Fruit fly (Drosophila melanogaster) whole organism, pupa: Measurements from ENCODE around the gene CG5447.

Source experiments
- CG10348 ChIP-seq: fragments of 200-800 bp; sonication (Bioruptor generic); IDR thresholded peaks from 2 replicates; pipeline ENCODE4 v1.3.6; 2022; ENCODE audit warnings: missing biosample characterization, missing genetic modification characterization
- CG12605 ChIP-seq: fragments of 200-800 bp; sonication (Bioruptor generic); IDR thresholded peaks from 2 replicates; pipeline ENCODE4 v1.3.6; 2022; ENCODE audit warnings: missing biosample characterization, missing genetic modification characterization
- CG13204 ChIP-seq: fragments of 200-800 bp; sonication (Bioruptor generic); optimal IDR thresholded peaks from 2 replicates; lab custom pipeline; 2018; ENCODE audit warnings: missing biosample characterization, mild to moderate bottlenecking, missing genetic modification characterization, moderate library complexity
- CG14655 ChIP-seq: fragments of 200-800 bp; sonication (Bioruptor generic); optimal IDR thresholded peaks from 3 replicates; lab custom pipeline; 2017; ENCODE audit warnings: mild to moderate bottlenecking, missing biosample characterization, missing genetic modification reagents, missing genetic modification characterization
- CG15710 ChIP-seq: fragments of 200-800 bp; sonication (Bioruptor generic); optimal IDR thresholded peaks from 2 replicates; lab custom pipeline; 2018; ENCODE audit warnings: missing biosample characterization, mild to moderate bottlenecking, missing genetic modification characterization, moderate library complexity
- CG17806 ChIP-seq: fragments of 200-800 bp; sonication (Bioruptor generic); optimal IDR thresholded peaks from 2 replicates; lab custom pipeline; 2018; ENCODE audit warnings: missing biosample characterization, mild to moderate bottlenecking, missing genetic modification characterization, moderate library complexity
- CG32121 ChIP-seq: fragments of 200-800 bp; sonication (Bioruptor generic); IDR thresholded peaks from 2 replicates; pipeline ENCODE4 v1.3.6; 2022; ENCODE audit warnings: missing biosample characterization, missing genetic modification characterization
- CG34367 ChIP-seq: fragments of 200-800 bp; sonication (Bioruptor generic); optimal IDR thresholded peaks from 2 replicates; lab custom pipeline; 2018; ENCODE audit warnings: missing biosample characterization, mild to moderate bottlenecking, missing genetic modification characterization
- CG4496 ChIP-seq: fragments of 200-800 bp; sonication (Bioruptor generic); IDR thresholded peaks from 3 replicates; pipeline ENCODE4 v1.3.6; 2022; ENCODE audit warnings: missing biosample characterization, missing genetic modification characterization
- CG8159 ChIP-seq: fragments of 200-800 bp; sonication (Bioruptor generic); optimal IDR thresholded peaks from 3 replicates; lab custom pipeline; 2018; ENCODE audit warnings: missing biosample characterization, mild to moderate bottlenecking, missing genetic modification characterization, moderate library complexity
- CG8301 ChIP-seq: fragments of 200-800 bp; sonication (Bioruptor generic); optimal IDR thresholded peaks from 2 replicates; lab custom pipeline; 2018; ENCODE audit warnings: missing biosample characterization, mild to moderate bottlenecking, missing genetic modification characterization
- CG9948 ChIP-seq: fragments of 200-800 bp; sonication (Bioruptor generic); optimal IDR thresholded peaks from 2 replicates; lab custom pipeline; 2018; ENCODE audit warnings: missing biosample characterization, mild to moderate bottlenecking, missing genetic modification characterization, moderate library complexity
- D1 ChIP-seq: fragments of 200-800 bp; sonication (Bioruptor generic); optimal IDR thresholded peaks from 2 replicates; lab custom pipeline; 2018; ENCODE audit warnings: missing biosample characterization, mild to moderate bottlenecking, missing genetic modification characterization, moderate library complexity
- EcR ChIP-seq: fragments of 200-800 bp; sonication (Bioruptor generic); optimal IDR thresholded peaks from 3 replicates; lab custom pipeline; 2019; ENCODE audit warnings: missing biosample characterization, missing genetic modification characterization, mild to moderate bottlenecking, moderate library complexity, missing genetic modification reagents
- Ets98B ChIP-seq: fragments of 200-800 bp; sonication (Bioruptor generic); IDR thresholded peaks from 2 replicates; pipeline ENCODE4 v1.3.6; 2022; ENCODE audit warnings: missing biosample characterization, missing genetic modification characterization
- Pif1A ChIP-seq: fragments of 200-800 bp; sonication (Bioruptor generic); optimal IDR thresholded peaks from 3 replicates; lab custom pipeline; 2016; ENCODE audit warnings: missing biosample characterization, missing genetic modification characterization
- Pif1B ChIP-seq: fragments of 200-800 bp; sonication (Bioruptor generic); optimal IDR thresholded peaks from 3 replicates; lab custom pipeline; 2016; ENCODE audit warnings: missing biosample characterization, missing genetic modification characterization
- Snoo ChIP-seq: fragments of 200-800 bp; sonication (Bioruptor generic); optimal IDR thresholded peaks from 3 replicates; lab custom pipeline; 2017; ENCODE audit warnings: missing biosample characterization, mild to moderate bottlenecking, missing genetic modification characterization, inconsistent platforms
- fd96Ca ChIP-seq: fragments of 200-800 bp; sonication (Bioruptor generic); IDR thresholded peaks from 3 replicates; pipeline ENCODE4 v1.3.6; 2022; ENCODE audit warnings: missing biosample characterization, missing genetic modification characterization
- gl ChIP-seq: fragments of 200-800 bp; sonication (Bioruptor generic); optimal IDR thresholded peaks from 2 replicates; lab custom pipeline; 2018; ENCODE audit warnings: missing biosample characterization, mild to moderate bottlenecking, missing genetic modification characterization
- rn ChIP-seq: fragments of 200-800 bp; sonication (Bioruptor generic); IDR thresholded peaks from 2 replicates; pipeline ENCODE4 v1.3.6; 2022; ENCODE audit warnings: missing biosample characterization, missing genetic modification characterization

Gene CG5447

DNA sequence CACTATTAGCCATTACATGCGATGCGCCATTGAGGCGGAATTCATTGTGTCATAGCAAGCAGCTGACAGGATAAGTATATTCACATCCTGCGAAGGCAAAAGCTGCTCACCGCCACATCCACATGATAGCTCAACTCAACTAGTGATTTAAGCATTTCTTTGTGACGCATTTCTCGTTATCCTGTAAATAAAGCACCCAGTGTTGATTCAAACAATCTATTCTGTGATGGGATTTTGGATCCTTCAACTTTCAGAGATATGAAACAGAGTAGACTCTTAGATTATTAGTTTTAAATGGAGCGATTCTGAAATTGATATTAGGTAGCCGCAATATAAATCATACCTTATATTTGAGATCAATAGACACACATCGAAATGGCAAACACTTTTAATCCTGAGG, 3.6 kb upstream of the CG5447 start, which contains the start of gene Hex-t1:
Gene Hex-t1 (plus strand): TSS at position 301 of the 400 bp plus-strand sequence.
- TF ChIP-seq CG8159 (tag; lab: Kevin White, UChicago) (no peak), Pif1B (GFP tag; lab: Kevin White, UChicago) (no peak), Snoo (no peak), CG34367 (tag; lab: Kevin White, UChicago) (no peak), CG17806 (tag; lab: Kevin White, UChicago) (no peak), rn (GFP tag; lab: Robert Waterston, UW) (no peak), Pif1A (GFP tag; lab: Kevin White, UChicago) (no peak), CG13204 (GFP tag; lab: Kevin White, UChicago) (no peak), CG14655 (GFP tag; lab: Kevin White, UChicago) (no peak), D1 (tag; lab: Kevin White, UChicago) (no peak), Ets98B (no peak), fd96Ca (GFP tag; lab: Robert Waterston, UW) (no peak), gl (tag; lab: Kevin White, UChicago) (no peak), CG9948 (no peak), CG12605 (GFP tag; lab: Robert Waterston, UW) (no peak), CG4496 (GFP tag; lab: Robert Waterston, UW) (no peak), CG15710 (no peak), CG8301 (tag; lab: Kevin White, UChicago) (no peak), CG10348 (GFP tag; lab: Robert Waterston, UW) (no peak)

DNA sequence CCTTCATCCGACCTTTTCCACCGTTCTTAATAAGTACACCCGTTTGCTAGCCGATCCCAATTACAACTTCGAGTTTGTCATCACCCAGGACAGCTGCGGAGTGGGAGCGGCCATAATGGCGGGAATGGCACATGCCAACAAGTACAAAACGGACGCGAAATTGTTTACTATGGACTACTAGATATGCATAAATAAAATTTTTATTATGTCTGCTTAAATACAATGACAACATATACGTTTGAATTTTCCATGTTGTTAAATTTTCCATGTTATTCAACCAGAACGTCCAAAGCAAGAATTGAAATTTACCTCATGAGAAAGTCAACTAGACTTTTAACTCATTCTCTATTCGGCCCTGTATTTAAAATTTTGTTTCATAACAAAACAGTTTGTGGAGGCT, 2.0 kb upstream of the CG5447 start, which contains the start of gene Hex-t2:
Gene Hex-t2 (plus strand): TSS at position 301 of the 400 bp plus-strand sequence.
- TF ChIP-seq Ets98B = no peak
- no peak for TF ChIP-seq Snoo
- no peak for TF ChIP-seq CG10348 (GFP tag; lab: Robert Waterston, UW)
- TF ChIP-seq CG8159 (tag; lab: Kevin White, UChicago) = no peak
- no peak for TF ChIP-seq CG15710
- TF ChIP-seq CG13204 (GFP tag; lab: Kevin White, UChicago) = no peak
- TF ChIP-seq D1 (tag; lab: Kevin White, UChicago) = no peak
- no peak for TF ChIP-seq CG17806 (tag; lab: Kevin White, UChicago)
- TF ChIP-seq rn (GFP tag; lab: Robert Waterston, UW) = no peak
- no peak for TF ChIP-seq CG14655 (GFP tag; lab: Kevin White, UChicago)
- no peak for TF ChIP-seq Pif1B (GFP tag; lab: Kevin White, UChicago)
- no peak for TF ChIP-seq CG34367 (tag; lab: Kevin White, UChicago)
- no peak for TF ChIP-seq CG12605 (GFP tag; lab: Robert Waterston, UW)

DNA sequence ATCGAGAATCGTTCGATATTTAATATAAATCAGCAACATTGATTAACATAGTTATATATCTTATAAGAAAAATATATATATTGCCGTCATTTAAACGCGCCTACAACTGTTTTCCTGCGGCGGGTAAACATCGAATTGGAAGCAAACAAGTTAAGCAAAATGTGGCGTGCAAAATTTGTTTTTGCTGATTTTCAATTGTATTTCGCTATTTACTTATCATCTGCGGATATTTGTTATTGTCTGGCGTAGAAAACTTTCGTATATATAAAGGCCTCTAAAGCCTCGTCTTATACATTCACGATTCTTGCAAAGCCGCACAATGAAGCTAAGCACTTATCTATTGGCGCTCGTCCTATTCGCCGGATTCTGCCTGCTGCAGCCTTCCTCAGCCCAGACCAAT, 2.2 kb downstream of the CG5447 start, which contains the start of gene CG43117:
Gene CG43117 (plus strand): TSS at position 301 of the 400 bp plus-strand sequence.
- no peak for TF ChIP-seq CG17806 (tag; lab: Kevin White, UChicago)
- TF ChIP-seq Pif1A (GFP tag; lab: Kevin White, UChicago) = no peak
- no peak for TF ChIP-seq CG12605 (GFP tag; lab: Robert Waterston, UW)
- no peak for TF ChIP-seq Ets98B
- TF ChIP-seq rn (GFP tag; lab: Robert Waterston, UW) = no peak
- no peak for TF ChIP-seq Snoo
- TF ChIP-seq CG14655 (GFP tag; lab: Kevin White, UChicago) = no peak
- no peak for TF ChIP-seq CG32121 (GFP tag; lab: Robert Waterston, UW)
- TF ChIP-seq CG8301 (tag; lab: Kevin White, UChicago) = no peak
- no peak for TF ChIP-seq CG13204 (GFP tag; lab: Kevin White, UChicago)

DNA sequence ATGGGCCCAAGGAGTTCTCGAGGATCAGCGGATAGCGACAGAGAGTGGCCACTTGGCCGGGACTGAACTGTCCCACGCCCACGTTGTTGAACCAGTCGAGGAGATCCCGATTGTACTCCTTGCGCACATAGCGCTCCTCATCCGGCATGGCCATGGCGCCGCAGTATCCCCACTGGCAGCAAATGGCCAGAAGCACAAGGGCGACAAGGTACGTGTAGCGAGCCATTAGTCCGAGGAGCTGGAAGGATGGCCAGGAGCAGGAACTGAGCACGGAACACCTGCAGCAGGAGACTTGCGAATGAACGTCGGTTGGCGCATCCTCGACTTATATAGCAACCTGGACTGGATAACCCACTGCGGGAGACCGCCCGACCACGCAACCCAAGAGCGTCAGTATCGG, 3.5 kb downstream of the CG5447 start, which contains the start of gene Pdf:
Gene Pdf (minus strand): TSS at position 304 of the 400 bp plus-strand sequence.
- TF ChIP-seq CG32121 (GFP tag; lab: Robert Waterston, UW) (no peak), fd96Ca (GFP tag; lab: Robert Waterston, UW) (no peak), CG4496 (GFP tag; lab: Robert Waterston, UW) (no peak), CG15710 (no peak), CG14655 (GFP tag; lab: Kevin White, UChicago) (no peak), Pif1B (GFP tag; lab: Kevin White, UChicago) (no peak), CG10348 (GFP tag; lab: Robert Waterston, UW) (no peak), CG34367 (tag; lab: Kevin White, UChicago) (no peak), Pif1A (GFP tag; lab: Kevin White, UChicago) (no peak), gl (tag; lab: Kevin White, UChicago) (no peak), CG8301 (tag; lab: Kevin White, UChicago) (no peak), CG17806 (tag; lab: Kevin White, UChicago) (no peak), rn (GFP tag; lab: Robert Waterston, UW) (no peak), Snoo (no peak), D1 (tag; lab: Kevin White, UChicago) (no peak), CG9948 (no peak), Ets98B (no peak)

DNA sequence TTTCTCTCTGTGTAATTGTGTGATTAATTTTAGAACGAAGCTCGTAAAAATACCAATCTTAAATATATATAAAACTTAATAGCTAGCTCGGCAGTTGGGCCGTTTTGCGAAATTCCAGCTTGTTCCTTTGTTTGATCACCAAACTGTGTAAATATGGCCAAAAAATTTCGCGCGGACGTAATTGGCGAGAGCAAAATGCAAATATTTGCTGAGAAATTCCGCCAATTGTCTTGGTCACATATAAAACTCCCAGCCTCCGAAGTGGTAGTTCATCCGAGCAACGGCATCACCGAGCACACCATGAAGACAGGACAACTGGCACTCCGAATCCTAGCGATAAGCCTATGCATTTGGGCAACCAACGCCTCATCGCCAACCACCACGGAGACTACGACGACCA, 4.2 kb downstream of the CG5447 start, which contains the start of gene CG14237:
Gene CG14237 (plus strand): TSS at position 301 of the 400 bp plus-strand sequence.
- TF ChIP-seq CG8301 (tag; lab: Kevin White, UChicago) = no peak
- TF ChIP-seq CG9948 = no peak
- no peak for TF ChIP-seq EcR (GFP tag; lab: Kevin White, UChicago)
- no peak for TF ChIP-seq rn (GFP tag; lab: Robert Waterston, UW)
- no peak for TF ChIP-seq CG10348 (GFP tag; lab: Robert Waterston, UW)
- no peak for TF ChIP-seq CG17806 (tag; lab: Kevin White, UChicago)
- no peak for TF ChIP-seq D1 (tag; lab: Kevin White, UChicago)
- no peak for TF ChIP-seq CG13204 (GFP tag; lab: Kevin White, UChicago)
- TF ChIP-seq CG8159 (tag; lab: Kevin White, UChicago) = no peak

DNA sequence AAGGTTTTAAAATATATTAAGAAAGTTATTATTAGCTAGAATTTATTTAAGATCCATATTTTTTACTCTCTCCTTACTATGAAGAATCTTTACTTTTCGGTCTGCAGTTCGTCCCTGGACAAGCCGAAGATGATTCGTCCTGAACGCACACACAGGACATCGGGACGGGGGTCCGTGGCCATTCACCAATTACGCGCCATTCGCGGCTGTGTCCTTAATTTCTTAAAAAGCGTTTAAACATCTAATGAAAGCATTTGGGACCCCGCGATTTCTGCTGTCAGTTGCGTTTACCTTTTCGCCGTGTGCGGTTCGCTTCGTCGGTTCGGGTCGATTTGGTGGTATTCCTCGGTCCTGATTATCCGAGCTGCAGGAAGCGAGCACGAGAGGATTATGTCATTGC, 5.6 kb downstream of the CG5447 start, which contains the start of gene CG14238:
Gene CG14238 (plus strand): TSS at position 301 of the 400 bp plus-strand sequence.
- TF ChIP-seq Ets98B (no peak), CG17806 (tag; lab: Kevin White, UChicago) (no peak), CG13204 (GFP tag; lab: Kevin White, UChicago) (no peak)
